Worm (Caenorhabditis elegans): ENCODE measurements around the gene clec-153.

Gene clec-153

ce11 chrIII:4659426-4659825 lies 24.4 kb downstream of the clec-153 start:
- no peak for TF ChIP-seq zip-5 (tag; optimal IDR thresholded peaks at IDR 0.05)
- TF ChIP-seq Y22D7AL.16 (tag; optimal IDR thresholded peaks at IDR 0.05) = no peak
- no peak for TF ChIP-seq sox-2 (GFP tag; IDR thresholded peaks at IDR 0.05)
- TF ChIP-seq dve-1 (tag; optimal IDR thresholded peaks at IDR 0.05) = no peak
- no peak for TF ChIP-seq dmd-4 (tag; optimal IDR thresholded peaks at IDR 0.05; ENCODE audit: borderline replicate concordance)
- no peak for TF ChIP-seq tbx-2 (tag; optimal IDR thresholded peaks at IDR 0.05)

DNA sequence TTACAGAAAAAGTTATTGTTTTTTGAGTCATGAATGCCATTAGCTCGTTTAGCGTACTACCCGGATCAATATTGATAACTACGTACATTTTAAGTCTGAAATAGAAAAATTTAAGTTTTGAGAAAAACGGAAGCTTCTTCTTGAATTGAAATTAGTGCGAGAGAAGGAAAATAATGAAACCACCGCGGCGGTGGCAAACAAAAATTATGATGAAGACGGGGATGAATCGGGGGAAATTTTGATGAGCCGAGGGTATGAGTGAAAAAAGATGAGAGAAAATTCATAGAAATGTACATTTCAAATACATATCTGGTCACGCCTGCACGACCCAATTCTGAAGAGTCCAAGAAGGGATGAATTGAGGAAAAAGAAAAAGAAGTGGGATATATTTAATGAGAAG lies 30.2 kb downstream of the clec-153 start, which contains the start of gene T23F11.4:
TSS of gene T23F11.4 (minus strand) at position 101 of the 400 bp plus-strand sequence.
- no peak for TF ChIP-seq hlh-30 (tag; optimal IDR thresholded peaks at IDR 0.05; ENCODE audit: insufficient read depth)
- no peak for TF ChIP-seq C08G9.2 (tag; optimal IDR thresholded peaks at IDR 0.05)
- no peak for TF ChIP-seq K09A11.1 (tag; optimal IDR thresholded peaks at IDR 0.05; ENCODE audit: insufficient read depth)
- no peak for TF ChIP-seq C38D4.7 (GFP tag; optimal IDR thresholded peaks at IDR 0.05)
- no peak for TF ChIP-seq eyg-1 (tag; optimal IDR thresholded peaks at IDR 0.05)
- TF ChIP-seq ceh-14 (tag; optimal IDR thresholded peaks at IDR 0.05) = no peak
- no peak for TF ChIP-seq sdc-2 (tag; optimal IDR thresholded peaks at IDR 0.05)
- TF ChIP-seq unc-86 (tag; optimal IDR thresholded peaks at IDR 0.05) = no peak
- TF ChIP-seq hlh-6 (tag; optimal IDR thresholded peaks at IDR 0.05) = no peak
- no peak for TF ChIP-seq unc-3 (GFP tag; conservative IDR thresholded peaks at IDR 0.05)
- no peak for TF ChIP-seq unc-3 (tag; optimal IDR thresholded peaks at IDR 0.05)

DNA sequence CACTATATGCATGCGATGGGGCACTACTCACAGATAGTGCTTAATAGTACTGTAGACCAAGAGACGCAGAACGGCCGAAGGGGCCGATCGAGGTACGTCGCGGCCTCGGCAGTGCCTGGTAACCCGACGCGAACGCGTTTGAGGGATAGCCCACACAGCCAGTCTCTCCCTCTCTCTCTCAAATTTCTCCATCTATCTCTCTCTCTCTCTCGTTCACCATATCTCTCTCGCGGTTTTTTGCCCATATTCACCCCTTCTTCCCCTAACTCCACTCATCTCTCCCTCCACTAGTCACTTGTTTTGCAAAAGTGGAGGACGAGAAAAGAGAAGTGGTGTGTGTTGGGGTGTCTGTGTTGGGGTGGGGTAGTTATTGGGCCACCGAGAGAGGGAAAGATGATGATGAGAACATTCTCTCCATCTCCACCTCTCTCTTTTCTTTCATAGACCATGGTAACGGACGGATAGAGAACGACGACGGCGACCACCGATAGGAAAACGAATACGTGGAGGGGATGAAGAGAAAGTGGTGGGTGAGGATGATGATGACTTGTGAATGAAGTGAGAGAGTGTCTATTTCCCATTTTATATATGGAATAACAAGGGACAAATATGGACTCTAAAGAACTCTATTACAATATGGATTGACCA lies 31.8 kb downstream of the clec-153 start:
- TF ChIP-seq ceh-34 (tag; optimal IDR thresholded peaks at IDR 0.05) (peak; percentile 92), zip-5 (tag; optimal IDR thresholded peaks at IDR 0.05) (no peak), K09A11.1 (tag; optimal IDR thresholded peaks at IDR 0.05; ENCODE audit: insufficient read depth) (no peak), pag-3 (tag; optimal IDR thresholded peaks at IDR 0.05; ENCODE audit: borderline replicate concordance) (no peak), sox-4 (tag; optimal IDR thresholded peaks at IDR 0.05) (no peak), ceh-18 (tag; optimal IDR thresholded peaks at IDR 0.05) (no peak), ceh-9 (tag; optimal IDR thresholded peaks at IDR 0.05) (no peak), ztf-16 (tag; optimal IDR thresholded peaks at IDR 0.05) (no peak), dmd-4 (tag; optimal IDR thresholded peaks at IDR 0.05; ENCODE audit: borderline replicate concordance) (peak; percentile 43), K02D7.2 (tag; optimal IDR thresholded peaks at IDR 0.05) (no peak), ttx-3 (tag; optimal IDR thresholded peaks at IDR 0.05) (no peak), ceh-31 (tag; optimal IDR thresholded peaks at IDR 0.05) (peak; percentile 70), unc-55 (GFP tag; optimal IDR thresholded peaks at IDR 0.05) (peak; percentile 48), pqm-1 (tag; optimal IDR thresholded peaks at IDR 0.05) (no peak), ceh-22 (tag; optimal IDR thresholded peaks at IDR 0.05) (no peak), ahr-1 (tag; optimal IDR thresholded peaks at IDR 0.05) (no peak), pha-2 (tag; optimal IDR thresholded peaks at IDR 0.05) (no peak), unc-86 (tag; optimal IDR thresholded peaks at IDR 0.05) (no peak), Y22D7AL.16 (tag; optimal IDR thresholded peaks at IDR 0.05) (no peak), hlh-13 (GFP tag; optimal IDR thresholded peaks at IDR 0.05) (no peak), ceh-6 (GFP tag; optimal IDR thresholded peaks at IDR 0.05) (peak; percentile 49), ceh-24 (tag; optimal IDR thresholded peaks at IDR 0.05) (no peak), eyg-1 (tag; optimal IDR thresholded peaks at IDR 0.05) (peak; percentile 8), sdc-2 (tag; optimal IDR thresholded peaks at IDR 0.05) (peak; percentile 48), ref-2 (tag; optimal IDR thresholded peaks at IDR 0.05) (peak; percentile 63), elt-2 (tag; optimal IDR thresholded peaks at IDR 0.05) (peak; percentile 33), che-1 (tag; optimal IDR thresholded peaks at IDR 0.05) (peak; percentile 40), madf-2 (tag; optimal IDR thresholded peaks at IDR 0.05) (no peak), tbx-7 (tag; optimal IDR thresholded peaks at IDR 0.05) (no peak), hlh-15 (tag; optimal IDR thresholded peaks at IDR 0.05) (no peak), ceh-2 (tag; optimal IDR thresholded peaks at IDR 0.05) (peak; percentile 41), odd-2 (tag; optimal IDR thresholded peaks at IDR 0.05) (no peak), ets-4 (tag; optimal IDR thresholded peaks at IDR 0.05) (peak; percentile 27), hlh-6 (tag; optimal IDR thresholded peaks at IDR 0.05) (peak; percentile 81), C08G9.2 (tag; optimal IDR thresholded peaks at IDR 0.05) (peak; percentile 26), npax-4 (tag; optimal IDR thresholded peaks at IDR 0.05) (no peak), pros-1 (tag; optimal IDR thresholded peaks at IDR 0.05) (peak; percentile 68), rnt-1 (tag; optimal IDR thresholded peaks at IDR 0.05) (peak; percentile 36), unc-42 (tag; optimal IDR thresholded peaks at IDR 0.05) (peak; percentile 20), hlh-30 (tag; optimal IDR thresholded peaks at IDR 0.05; ENCODE audit: insufficient read depth) (peak; percentile 60)

Measured in whole organism, late embryonic.